Worm (Caenorhabditis elegans) whole organism, L1 larva: ENCODE data around the gene fbxc-58.

Experiments used
- ceh-82 ChIP-seq, 3 experiments: fragments of 150-350 bp in 1 of 3; sonication (generic microtip) in 2 of 3; optimal IDR thresholded peaks; 2 replicates each; lab custom pipeline; 2014 to 2017; ENCODE audit warnings: missing biosample characterization in 3 of 3, missing genetic modification characterization in 3 of 3
- ces-1 ChIP-seq: fragments of 150-350 bp; optimal IDR thresholded peaks from 2 replicates; lab custom pipeline; 2014; ENCODE audit warnings: missing biosample characterization, missing genetic modification reagents, missing genetic modification characterization
- elt-2 ChIP-seq: sonication (generic microtip); optimal IDR thresholded peaks from 2 replicates; lab custom pipeline; 2016; ENCODE audit warnings: missing genetic modification characterization, mild to moderate bottlenecking, inconsistent platforms, missing compliant biosample characterization, missing genetic modification reagents
- fkh-10 ChIP-seq: sonication (generic microtip); optimal IDR thresholded peaks from 2 replicates; lab custom pipeline; 2017; ENCODE audit warnings: missing biosample characterization, missing genetic modification reagents, missing genetic modification characterization
- irx-1 ChIP-seq: sonication (generic microtip); optimal IDR thresholded peaks from 2 replicates; lab custom pipeline; 2016; ENCODE audit warnings: missing genetic modification characterization, missing compliant biosample characterization
- lin-35 ChIP-seq, 2 experiments: fragments of 150-350 bp; optimal IDR thresholded peaks; 2 replicates each; lab custom pipeline; 2014; ENCODE audit warnings: missing biosample characterization in 2 of 2, missing genetic modification characterization in 2 of 2, missing genetic modification reagents in 2 of 2
- mab-9 ChIP-seq: fragments of 200-800 bp; sonication (Bioruptor generic); IDR thresholded peaks from 2 replicates; pipeline ENCODE4 v1.3.6; 2022; ENCODE audit warnings: missing genetic modification reagents, missing genetic modification characterization, missing compliant biosample characterization
- nhr-12 ChIP-seq: sonication (generic microtip); optimal IDR thresholded peaks from 2 replicates; lab custom pipeline; 2017; ENCODE audit warnings: missing biosample characterization, missing genetic modification characterization
- nhr-237 ChIP-seq: fragments of 150-350 bp; optimal IDR thresholded peaks from 2 replicates; lab custom pipeline; 2014; ENCODE audit warnings: missing biosample characterization, missing genetic modification characterization
- nhr-85 ChIP-seq: sonication (generic microtip); peaks from one replicate; lab custom pipeline; 2016; ENCODE audit warnings: missing genetic modification characterization, inconsistent platforms, missing compliant biosample characterization
- skn-1 ChIP-seq: fragments of 150-350 bp; optimal IDR thresholded peaks from 2 replicates; lab custom pipeline; 2014; ENCODE audit warnings: missing biosample characterization, missing genetic modification characterization
- unc-130 ChIP-seq: fragments of 150-350 bp; optimal IDR thresholded peaks from 2 replicates; lab custom pipeline; 2017; ENCODE audit warnings: missing biosample characterization, missing genetic modification characterization, inconsistent platforms
- unc-30 ChIP-seq: sonication (generic microtip); optimal IDR thresholded peaks from 2 replicates; lab custom pipeline; 2017; ENCODE audit warnings: missing biosample characterization, missing genetic modification characterization
- xbp-1 ChIP-seq: sonication (generic microtip); optimal IDR thresholded peaks from 2 replicates; lab custom pipeline; 2016; ENCODE audit warnings: missing genetic modification characterization, missing compliant biosample characterization

DNA sequence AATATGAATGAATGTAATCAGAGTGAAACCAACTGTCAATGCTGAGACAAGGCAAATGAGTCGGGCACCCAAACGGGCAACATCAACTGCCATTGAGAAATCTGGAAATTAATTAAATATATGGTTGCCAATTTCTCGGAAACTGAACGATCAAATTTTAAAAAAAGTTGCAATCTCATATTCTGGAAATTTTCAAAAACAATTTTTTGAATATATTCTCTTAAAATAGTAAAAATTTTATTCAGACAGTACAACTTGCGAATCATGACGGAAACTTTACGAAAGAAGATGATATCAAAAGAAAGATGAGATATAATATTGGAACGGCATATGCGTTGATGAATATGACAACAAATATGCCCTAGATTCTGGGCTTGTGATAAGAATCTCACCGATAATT, 24.8 kb downstream of the fbxc-58 start, which contains the start of gene col-121:
- TF ChIP-seq nhr-12 (tag; lab: Kevin White, UChicago) (no peak), ceh-82 (tag; optimal IDR thresholded peaks at IDR 0.05; lab: Kevin White, UChicago) (no peak), elt-2 (no peak), lin-35 (GFP tag; optimal IDR thresholded peaks at IDR 0.05; lab: Kevin White, UChicago) (no peak), fkh-10 (GFP tag; lab: Kevin White, UChicago) (no peak), nhr-85 (no peak), xbp-1 (tag; lab: Kevin White, UChicago) (no peak), mab-9 (GFP tag; lab: Robert Waterston, UW) (no peak), skn-1 (tag; lab: Kevin White, UChicago) (no peak), unc-130 (tag; lab: Kevin White, UChicago) (no peak), irx-1 (tag; lab: Kevin White, UChicago) (no peak), unc-30 (tag; lab: Kevin White, UChicago) (no peak), ces-1 (no peak), nhr-237 (no peak)
